Worm (Caenorhabditis elegans): Measurements from ENCODE around the gene Y75B8A.44.

- TF ChIP-seq W03F9.2 (tag; optimal IDR thresholded peaks at IDR 0.05) (no peak), him-1 (tag; optimal IDR thresholded peaks at IDR 0.05) (no peak)
Observed at ce11 chrIII:12215596-12215995, 21.3 kb downstream of the Y75B8A.44 start, which contains the start of gene Y75B8A.13.
